Worm (Caenorhabditis elegans): ENCODE data around the gene F53A9.3.

ce11 chrX:8659521-8659920 lies 48.6 kb upstream of the F53A9.3 start:
- TF ChIP-seq ztf-29 (GFP tag; IDR thresholded peaks at IDR 0.05) (no peak), ref-1 (GFP tag; conservative IDR thresholded peaks at IDR 0.05) (no peak), tab-1 (GFP tag; IDR thresholded peaks at IDR 0.05) (no peak), T22C8.4 (GFP tag; IDR thresholded peaks at IDR 0.05) (no peak), klf-2 (GFP tag; conservative IDR thresholded peaks at IDR 0.05) (no peak)
